Fruit fly (Drosophila melanogaster) whole organism, prepupa: ENCODE data around the gene Kua.

Source experiments
- Eip75B ChIP-seq: fragments of 200-800 bp; sonication (Bioruptor generic); optimal IDR thresholded peaks from 3 replicates; lab custom pipeline; 2016; ENCODE audit warnings: missing biosample characterization, missing genetic modification characterization
- pdm3 ChIP-seq: fragments of 200-800 bp; sonication (Bioruptor generic); optimal IDR thresholded peaks from 3 replicates; lab custom pipeline; 2016; ENCODE audit warnings: missing biosample characterization, missing genetic modification characterization

DNA sequence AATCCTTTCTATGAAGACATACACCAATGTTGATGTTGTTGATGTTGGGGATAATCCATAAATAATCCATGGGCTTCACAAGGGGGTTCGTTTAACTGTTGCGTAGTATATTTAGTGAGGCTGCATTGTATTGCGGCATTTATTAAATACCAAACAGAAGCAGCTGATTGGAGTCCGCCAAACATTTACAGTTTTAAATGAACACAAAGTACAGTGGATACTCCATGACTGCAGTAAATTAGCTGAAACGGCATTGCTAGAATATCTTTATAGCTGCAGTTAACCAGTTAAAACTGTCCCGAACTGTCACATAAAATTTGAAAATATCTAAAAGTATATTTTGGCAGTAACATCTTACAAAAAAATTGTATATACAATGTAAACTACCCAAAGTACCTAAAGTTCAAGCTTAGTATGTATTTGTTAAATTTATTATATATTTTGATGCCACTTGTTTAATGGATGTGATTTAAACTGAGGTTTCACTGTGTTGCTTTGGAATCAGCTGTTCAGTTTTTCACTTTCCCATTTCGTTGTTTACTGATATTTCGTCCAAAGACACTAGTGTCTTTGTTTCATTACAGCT lies 6.2 kb upstream of the Kua start, which contains the start of the genes CG10747 and Pyroxd1:
- TF ChIP-seq pdm3 (GFP tag; lab: Kevin White, UChicago) (peak; percentile 99), Eip75B (peak; percentile 98)
